Fruit fly (Drosophila melanogaster): ENCODE data around the gene Csk.

Gene Csk

DNA sequence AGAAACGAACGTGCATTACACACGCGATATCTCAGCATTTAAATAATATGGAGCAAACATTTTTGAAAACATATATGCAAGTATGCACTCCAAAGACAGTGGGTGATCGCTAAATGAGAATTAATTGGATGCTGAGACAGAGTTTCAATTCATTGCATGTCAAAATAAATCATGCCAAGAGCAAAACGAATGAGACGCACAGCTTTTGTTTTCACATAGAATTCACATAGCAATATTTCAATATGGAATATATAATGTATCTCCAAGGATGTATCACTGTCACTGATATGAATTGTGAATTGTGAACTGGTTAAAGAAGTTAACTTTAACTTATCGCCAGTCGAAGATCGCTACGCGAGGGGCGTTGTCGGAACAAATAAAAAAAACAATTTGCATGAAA lies 36.0 kb downstream of the Csk start (continued):
- TF ChIP-seq fkh (GFP tag; optimal IDR thresholded peaks at IDR 0.05) (no peak), CG6163 (GFP tag; IDR thresholded peaks at IDR 0.05) (0 out of 3 replicates have a peak, but pooled peaks have one; percentile 43), pdm3 (GFP tag; optimal IDR thresholded peaks at IDR 0.05) (peak; percentile 37), OdsH (GFP tag; optimal IDR thresholded peaks at IDR 0.05) (peak; percentile 49), CG1621 (tag; optimal IDR thresholded peaks at IDR 0.05) (no peak), fd85E (GFP tag; optimal IDR thresholded peaks at IDR 0.05) (peak; percentile 42), topi (GFP tag; optimal IDR thresholded peaks at IDR 0.05) (peak; percentile 56), CG32006 (GFP tag; optimal IDR thresholded peaks at IDR 0.05) (peak; percentile 56), CG6854 (GFP tag; optimal IDR thresholded peaks at IDR 0.05) (no peak), achi (GFP tag; optimal IDR thresholded peaks at IDR 0.05) (peak; percentile 35), Lpt (GFP tag; optimal IDR thresholded peaks at IDR 0.05) (no peak), CG8119 (GFP tag; IDR thresholded peaks at IDR 0.05) (no peak), spab (GFP tag; optimal IDR thresholded peaks at IDR 0.05) (peak; percentile 22), Sox14 (GFP tag; optimal IDR thresholded peaks at IDR 0.05) (peak; percentile 39), CG11762 (GFP tag; optimal IDR thresholded peaks at IDR 0.05; ENCODE audit: insufficient read depth) (no peak), CG8632 (GFP tag; optimal IDR thresholded peaks at IDR 0.05) (peak; percentile 8), CG6808 (GFP tag; optimal IDR thresholded peaks at IDR 0.05) (peak; percentile 54), eg (GFP tag; IDR thresholded peaks at IDR 0.05) (0 out of 3 replicates have a peak, but pooled peaks have one; percentile 44), cyc (GFP tag; optimal IDR thresholded peaks at IDR 0.05) (peak; percentile 37), Sox15 (GFP tag; optimal IDR thresholded peaks at IDR 0.05) (peak; percentile 5), Blimp-1 (GFP tag; optimal IDR thresholded peaks at IDR 0.05) (peak; percentile 5), vri (GFP tag; optimal IDR thresholded peaks at IDR 0.05) (peak; percentile 49), net (GFP tag; optimal IDR thresholded peaks at IDR 0.05) (no peak), ss (GFP tag; optimal IDR thresholded peaks at IDR 0.05) (peak; percentile 6 to 55), CG10669 (GFP tag; optimal IDR thresholded peaks at IDR 0.05) (peak; percentile 52), CG6276 (GFP tag; optimal IDR thresholded peaks at IDR 0.05) (peak; percentile 3), CG3919 (GFP tag; optimal IDR thresholded peaks at IDR 0.05) (peak; percentile 44), CG16779 (tag; optimal IDR thresholded peaks at IDR 0.05) (no peak), Hr4 (GFP tag; optimal IDR thresholded peaks at IDR 0.05) (peak; percentile 25), CG8319 (GFP tag; optimal IDR thresholded peaks at IDR 0.05) (peak; percentile 40), fd59A (GFP tag; optimal IDR thresholded peaks at IDR 0.05) (no peak), CG34406 (GFP tag; optimal IDR thresholded peaks at IDR 0.05) (peak; percentile 58)

DNA sequence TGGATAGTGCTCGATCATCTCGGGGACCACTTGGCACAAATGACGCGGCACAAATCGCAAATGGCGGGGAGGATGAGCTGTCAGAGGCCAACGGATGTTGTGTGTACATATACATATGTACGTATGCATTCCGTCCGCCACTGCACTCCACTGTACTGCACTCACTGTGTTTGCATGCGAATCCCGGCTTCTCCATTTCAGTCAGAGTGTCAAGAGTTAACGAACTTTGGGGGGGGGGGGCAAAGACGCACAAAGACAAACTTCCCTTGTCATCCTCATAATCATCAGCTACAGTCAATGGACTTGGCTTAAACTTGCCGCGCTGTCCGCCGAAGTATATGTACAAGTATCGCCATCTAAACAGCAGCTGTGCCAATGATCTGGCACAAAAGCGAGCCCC lies 36.4 kb downstream of the Csk start:
- TF ChIP-seq Sox15 (GFP tag; optimal IDR thresholded peaks at IDR 0.05) (no peak), CG9139 (GFP tag; optimal IDR thresholded peaks at IDR 0.05) (peak; percentile 2), eg (GFP tag; IDR thresholded peaks at IDR 0.05) (no peak), Eip78C (GFP tag) (no peak)

dm6 chr3R:11613252-11614036 lies 37.1 kb downstream of the Csk start:
- no peak for TF ChIP-seq eg (GFP tag; IDR thresholded peaks at IDR 0.05)
- no peak for TF ChIP-seq Eip93F (GFP tag; optimal IDR thresholded peaks at IDR 0.05)
- TF ChIP-seq pdm3 (GFP tag; optimal IDR thresholded peaks at IDR 0.05), result peak; percentile 49
- no peak for TF ChIP-seq CG15336 (GFP tag; IDR thresholded peaks at IDR 0.05)
- TF ChIP-seq Smox (GFP tag; optimal IDR thresholded peaks at IDR 0.05), result no peak
- TF ChIP-seq CG16779 (tag; optimal IDR thresholded peaks at IDR 0.05), result no peak
- no peak for TF ChIP-seq dsx (GFP tag; optimal IDR thresholded peaks at IDR 0.05; ENCODE audit: poor library complexity, severe bottlenecking)
- TF ChIP-seq CG8119 (GFP tag; IDR thresholded peaks at IDR 0.05), result no peak
- no peak for TF ChIP-seq Hr38 (GFP tag; optimal IDR thresholded peaks at IDR 0.05)
- TF ChIP-seq Hr4 (GFP tag; optimal IDR thresholded peaks at IDR 0.05), result no peak
- no peak for TF ChIP-seq CG6163 (GFP tag; IDR thresholded peaks at IDR 0.05)
- TF ChIP-seq CG6854 (GFP tag; optimal IDR thresholded peaks at IDR 0.05), result peak; percentile 31
- no peak for TF ChIP-seq Sox15 (GFP tag; optimal IDR thresholded peaks at IDR 0.05)
- TF ChIP-seq Met (GFP tag; optimal IDR thresholded peaks at IDR 0.05), result peak; percentile 55
- TF ChIP-seq CG34406 (GFP tag; optimal IDR thresholded peaks at IDR 0.05), result no peak
- peak; percentile 22 for TF ChIP-seq OdsH (GFP tag; optimal IDR thresholded peaks at IDR 0.05)
- peak; percentile 52 for TF ChIP-seq lz (GFP tag; optimal IDR thresholded peaks at IDR 0.05)
- peak; percentile 5 for TF ChIP-seq CG3032 (tag; optimal IDR thresholded peaks at IDR 0.05)
- peak; percentile 69 for TF ChIP-seq Hr39 (GFP tag; optimal IDR thresholded peaks at IDR 0.05)
- TF ChIP-seq CG8632 (GFP tag; optimal IDR thresholded peaks at IDR 0.05), result no peak
- no peak for TF ChIP-seq Blimp-1 (GFP tag; optimal IDR thresholded peaks at IDR 0.05)
- no peak for TF ChIP-seq CG1621 (tag; optimal IDR thresholded peaks at IDR 0.05)
- peak; percentile 45 for TF ChIP-seq Sox14 (GFP tag; optimal IDR thresholded peaks at IDR 0.05)
- TF ChIP-seq CG6808 (GFP tag; optimal IDR thresholded peaks at IDR 0.05), result no peak
- peak; percentile 57 for TF ChIP-seq esn (GFP tag; optimal IDR thresholded peaks at IDR 0.05)
- TF ChIP-seq CG11902 (GFP tag; optimal IDR thresholded peaks at IDR 0.05), result peak; percentile 17
